Worm (Caenorhabditis elegans): ENCODE data around the gene memb-1.

- no peak for TF ChIP-seq elt-3 (tag; optimal IDR thresholded peaks at IDR 0.05)
- TF ChIP-seq mab-5 (tag; optimal IDR thresholded peaks at IDR 0.05): no peak
- no peak for TF ChIP-seq pha-4 (tag; optimal IDR thresholded peaks at IDR 0.05)
- no peak for TF ChIP-seq mep-1 (tag; optimal IDR thresholded peaks at IDR 0.05)
- TF ChIP-seq blmp-1 (tag; optimal IDR thresholded peaks at IDR 0.05): no peak
- no peak for TF ChIP-seq nhr-237 (tag; optimal IDR thresholded peaks at IDR 0.05)
- TF ChIP-seq ces-1 (GFP tag; optimal IDR thresholded peaks at IDR 0.05): no peak
- TF ChIP-seq tbx-8 (GFP tag; optimal IDR thresholded peaks at IDR 0.05): no peak
- no peak for TF ChIP-seq unc-39 (tag; optimal IDR thresholded peaks at IDR 0.05)
- no peak for TF ChIP-seq lsy-2 (tag; optimal IDR thresholded peaks at IDR 0.05)
- TF ChIP-seq lin-13 (tag; optimal IDR thresholded peaks at IDR 0.05): no peak
- TF ChIP-seq nhr-12 (tag; optimal IDR thresholded peaks at IDR 0.05): no peak
- TF ChIP-seq drap-1 (GFP tag; optimal IDR thresholded peaks at IDR 0.05): no peak
Measured at ce11 chrX:9410747-9411146, 30.6 kb downstream of the memb-1 start.
